Worm (Caenorhabditis elegans) whole organism, early embryonic: ENCODE results near the gene daf-1.

Source experiments
- B0310.2 ChIP-seq: sonication (generic microtip); optimal IDR thresholded peaks from 2 replicates; lab custom pipeline; 2016; ENCODE audit warnings: mild to moderate bottlenecking, missing genetic modification characterization, missing compliant biosample characterization
- F13C5.2 ChIP-seq: sonication (generic microtip); optimal IDR thresholded peaks from 2 replicates; lab custom pipeline; 2017; ENCODE audit warnings: mild to moderate bottlenecking, missing genetic modification characterization, inconsistent platforms, missing compliant biosample characterization
- aly-1 ChIP-seq: sonication (generic microtip); optimal IDR thresholded peaks from 2 replicates; lab custom pipeline; 2016; ENCODE audit warnings: missing genetic modification characterization, missing compliant biosample characterization
- ama-1 ChIP-seq: fragments of 150-350 bp; optimal IDR thresholded peaks from 2 replicates; lab custom pipeline; 2014
- ceh-13 ChIP-seq: fragments of 200-800 bp; sonication (Bioruptor generic); optimal IDR thresholded peaks from 2 replicates; lab custom pipeline; 2018; ENCODE audit warnings: mild to moderate bottlenecking, missing genetic modification characterization, missing compliant biosample characterization
- ceh-36 ChIP-seq: sonication (generic microtip); optimal IDR thresholded peaks from 2 replicates; lab custom pipeline; 2016; ENCODE audit warnings: missing genetic modification characterization, inconsistent platforms, missing compliant biosample characterization
- ets-7 ChIP-seq: sonication (generic microtip); optimal IDR thresholded peaks from 2 replicates; lab custom pipeline; 2016; ENCODE audit warnings: missing genotype, missing genetic modification characterization, missing compliant biosample characterization
- flt-1 ChIP-seq: fragments of 200-800 bp; sonication (Bioruptor generic); IDR thresholded peaks from 2 replicates; pipeline ENCODE4 v1.3.6; 2022; ENCODE audit warnings: missing genetic modification characterization, missing compliant biosample characterization
- hmbx-1 ChIP-seq: sonication (generic microtip); optimal IDR thresholded peaks from 2 replicates; lab custom pipeline; 2016; ENCODE audit warnings: mild to moderate bottlenecking, missing genetic modification characterization, missing compliant biosample characterization
- hmg-4 ChIP-seq: fragments of 200-800 bp; sonication (Bioruptor generic); optimal IDR thresholded peaks from 2 replicates; lab custom pipeline; 2018; ENCODE audit warnings: mild to moderate bottlenecking, missing genetic modification characterization, missing compliant biosample characterization
- hnd-1 ChIP-seq: sonication (generic microtip); optimal IDR thresholded peaks from 2 replicates; lab custom pipeline; 2016; ENCODE audit warnings: missing genetic modification characterization, missing compliant biosample characterization
- pes-1 ChIP-seq: fragments of 200-800 bp; sonication (Bioruptor generic); IDR thresholded peaks from 2 replicates; pipeline ENCODE4 v1.3.6; 2022; ENCODE audit warnings: missing genetic modification reagents, missing genetic modification characterization, missing compliant biosample characterization
- scrt-1 ChIP-seq: fragments of 200-800 bp; sonication (Bioruptor generic); IDR thresholded peaks from 2 replicates; pipeline ENCODE4 v1.3.6; 2022; ENCODE audit warnings: missing genetic modification characterization, missing compliant biosample characterization
- sea-1 ChIP-seq: fragments of 200-800 bp; sonication (Bioruptor generic); conservative IDR thresholded peaks from 2 replicates; pipeline ENCODE4 v1.3.6; 2022; ENCODE audit warnings: missing genetic modification characterization, missing compliant biosample characterization
- tbx-11 ChIP-seq: fragments of 200-800 bp; sonication (Bioruptor generic); IDR thresholded peaks from 2 replicates; pipeline ENCODE4 v1.3.6; 2022; ENCODE audit warnings: missing genetic modification characterization, missing compliant biosample characterization
- tbx-37 ChIP-seq: fragments of 200-800 bp; sonication (Bioruptor generic); conservative IDR thresholded peaks from 2 replicates; pipeline ENCODE4 v1.3.6; 2022; ENCODE audit warnings: missing genetic modification reagents, missing genetic modification characterization, missing compliant biosample characterization
- tra-4 ChIP-seq: sonication (generic microtip); optimal IDR thresholded peaks from 2 replicates; lab custom pipeline; 2017; ENCODE audit warnings: missing genetic modification characterization, missing compliant biosample characterization

The daf-1 gene

ce11 chrIV:177487-177886 lies 45.3 kb downstream of the daf-1 start:
- TF ChIP-seq hmg-4 (GFP tag; lab: Kevin White, UChicago), result peak; percentile 6
- TF ChIP-seq scrt-1 (GFP tag; lab: Robert Waterston, UW), result 0 out of 2 replicates have a peak, but pooled peaks have one; percentile 20
- 0 out of 2 replicates have a peak, but pooled peaks have one; percentile 35 for TF ChIP-seq pes-1 (GFP tag; lab: Robert Waterston, UW)
- TF ChIP-seq hmbx-1 (tag; lab: Kevin White, UChicago), result no peak
- no peak for TF ChIP-seq aly-1

- TF ChIP-seq hnd-1 (no peak), ceh-36 (no peak), tra-4 (no peak), tbx-37 (GFP tag; lab: Robert Waterston, UW) (no peak), sea-1 (GFP tag; lab: Robert Waterston, UW) (no peak), ceh-13 (GFP tag; lab: Kevin White, UChicago) (no peak)
Measured at ce11 chrIV:178696-179095, 46.5 kb downstream of the daf-1 start, which contains the start of gene tcl-2. Gene tcl-2, plus strand, starts transcription at chrIV:179083.

ce11 chrIV:179700-180099 lies 47.5 kb downstream of the daf-1 start:
- no peak for TF ChIP-seq scrt-1 (GFP tag; lab: Robert Waterston, UW)
- no peak for TF ChIP-seq hmbx-1 (tag; lab: Kevin White, UChicago)
- no peak for TF ChIP-seq ceh-13 (GFP tag; lab: Kevin White, UChicago)
- no peak for TF ChIP-seq B0310.2 (tag; lab: Kevin White, UChicago)
- no peak for TF ChIP-seq ama-1 (lab: Kevin White, UChicago)
- no peak for TF ChIP-seq hmg-4 (GFP tag; lab: Kevin White, UChicago)
- no peak for TF ChIP-seq sea-1 (GFP tag; lab: Robert Waterston, UW)
- no peak for TF ChIP-seq ceh-36
- no peak for TF ChIP-seq tbx-37 (GFP tag; lab: Robert Waterston, UW)
- no peak for TF ChIP-seq pes-1 (GFP tag; lab: Robert Waterston, UW)
- TF ChIP-seq tra-4, result no peak
- TF ChIP-seq aly-1, result no peak
- no peak for TF ChIP-seq ets-7 (tag; lab: Kevin White, UChicago)
- TF ChIP-seq flt-1, result no peak

ce11 chrIV:183519-183918 lies 51.3 kb downstream of the daf-1 start:
- no peak for TF ChIP-seq ama-1 (lab: Kevin White, UChicago)
- TF ChIP-seq pes-1 (GFP tag; lab: Robert Waterston, UW), result no peak
- no peak for TF ChIP-seq B0310.2 (tag; lab: Kevin White, UChicago)
- TF ChIP-seq hmg-4 (GFP tag; lab: Kevin White, UChicago), result no peak
- TF ChIP-seq ceh-36, result no peak
- TF ChIP-seq tbx-37 (GFP tag; lab: Robert Waterston, UW), result no peak
- no peak for TF ChIP-seq F13C5.2
- TF ChIP-seq sea-1 (GFP tag; lab: Robert Waterston, UW), result no peak
- no peak for TF ChIP-seq flt-1
- no peak for TF ChIP-seq tbx-11
- no peak for TF ChIP-seq tra-4
- TF ChIP-seq hmbx-1 (tag; lab: Kevin White, UChicago), result no peak
- no peak for TF ChIP-seq aly-1
- TF ChIP-seq scrt-1 (GFP tag; lab: Robert Waterston, UW), result no peak
- TF ChIP-seq ets-7 (tag; lab: Kevin White, UChicago), result no peak
- TF ChIP-seq hnd-1, result no peak
- TF ChIP-seq ceh-13 (GFP tag; lab: Kevin White, UChicago), result no peak

- TF ChIP-seq flt-1, result no peak
- TF ChIP-seq scrt-1 (GFP tag; lab: Robert Waterston, UW), result no peak
- no peak for TF ChIP-seq sea-1 (GFP tag; lab: Robert Waterston, UW)
- no peak for TF ChIP-seq ceh-13 (GFP tag; lab: Kevin White, UChicago)
- TF ChIP-seq ceh-36, result no peak
- TF ChIP-seq tbx-11, result no peak
- TF ChIP-seq F13C5.2, result no peak
- no peak for TF ChIP-seq tbx-37 (GFP tag; lab: Robert Waterston, UW)
- no peak for TF ChIP-seq B0310.2 (tag; lab: Kevin White, UChicago)
- no peak for TF ChIP-seq pes-1 (GFP tag; lab: Robert Waterston, UW)
- no peak for TF ChIP-seq hmg-4 (GFP tag; lab: Kevin White, UChicago)
- no peak for TF ChIP-seq hnd-1
- TF ChIP-seq tra-4, result no peak
- no peak for TF ChIP-seq hmbx-1 (tag; lab: Kevin White, UChicago)
- no peak for TF ChIP-seq ama-1 (lab: Kevin White, UChicago)
- no peak for TF ChIP-seq ets-7 (tag; lab: Kevin White, UChicago)
Measured at ce11 chrIV:184184-184583, 52.0 kb downstream of the daf-1 start, which contains the start of gene pnc-1. Gene pnc-1, plus strand, starts transcription at chrIV:184484.

ce11 chrIV:186110-186509 lies 53.9 kb downstream of the daf-1 start:
- TF ChIP-seq scrt-1 (GFP tag; lab: Robert Waterston, UW) (no peak), B0310.2 (tag; lab: Kevin White, UChicago) (no peak), flt-1 (no peak), ets-7 (tag; lab: Kevin White, UChicago) (no peak), ceh-13 (GFP tag; lab: Kevin White, UChicago) (no peak), hmbx-1 (tag; lab: Kevin White, UChicago) (no peak), aly-1 (no peak), tra-4 (no peak)

- no peak for TF ChIP-seq tra-4
- no peak for TF ChIP-seq F13C5.2
- no peak for TF ChIP-seq ama-1 (lab: Kevin White, UChicago)
- no peak for TF ChIP-seq tbx-37 (GFP tag; lab: Robert Waterston, UW)
- no peak for TF ChIP-seq hnd-1
- TF ChIP-seq pes-1 (GFP tag; lab: Robert Waterston, UW), result no peak
- no peak for TF ChIP-seq aly-1
- TF ChIP-seq B0310.2 (tag; lab: Kevin White, UChicago), result no peak
- no peak for TF ChIP-seq ets-7 (tag; lab: Kevin White, UChicago)
- no peak for TF ChIP-seq tbx-11
Measured at ce11 chrIV:187336-187735, 55.1 kb downstream of the daf-1 start.
